Worm (Caenorhabditis elegans) whole organism, young adult: ENCODE measurements around the gene exc-15.

ENCODE experiments used
- aptf-2 ChIP-seq: fragments of 200-800 bp; sonication (Bioruptor generic); conservative IDR thresholded peaks from 2 replicates; pipeline ENCODE4 v1.3.6; 2022; ENCODE audit warnings: missing genetic modification reagents, missing genetic modification characterization, missing compliant biosample characterization
- athp-1 ChIP-seq: sonication (generic microtip); optimal IDR thresholded peaks from 2 replicates; lab custom pipeline; 2017; ENCODE audit warnings: mild to moderate bottlenecking, missing genetic modification characterization, missing compliant biosample characterization
- gei-17 ChIP-seq: fragments of 200-800 bp; sonication (Bioruptor generic); optimal IDR thresholded peaks from 2 replicates; lab custom pipeline; 2018; ENCODE audit warnings: mild to moderate bottlenecking, missing genetic modification characterization, missing compliant biosample characterization
- pbrm-1 ChIP-seq: fragments of 200-800 bp; sonication (Bioruptor generic); IDR thresholded peaks from 2 replicates; pipeline ENCODE4 v1.3.6; 2022; ENCODE audit warnings: missing genetic modification reagents, missing genetic modification characterization, missing compliant biosample characterization
- pha-4 ChIP-seq: fragments of 150-350 bp; sonication (generic microtip); optimal IDR thresholded peaks from 2 replicates; lab custom pipeline; 2014; ENCODE audit warnings: missing biosample characterization, missing genetic modification reagents, missing genetic modification characterization
- snpc-4 ChIP-seq, 5 experiments: fragments of 150-350 bp in 1 of 5; sonication (generic microtip) in 4 of 5; optimal IDR thresholded peaks; 2 replicates each; lab custom pipeline; 2014 to 2018; ENCODE audit warnings: missing genetic modification characterization in 5 of 5, missing biosample characterization in 3 of 5, antibody characterized with exemption in 2 of 5, mild to moderate bottlenecking in 2 of 5, missing compliant biosample characterization in 2 of 5, missing genotype in 2 of 5, moderate library complexity in 2 of 5, missing genetic modification reagents in 1 of 5
- unc-130 ChIP-seq: sonication (generic microtip); optimal IDR thresholded peaks from 2 replicates; lab custom pipeline; 2016; ENCODE audit warnings: missing genetic modification reagents, missing genetic modification characterization, missing compliant biosample characterization

DNA sequence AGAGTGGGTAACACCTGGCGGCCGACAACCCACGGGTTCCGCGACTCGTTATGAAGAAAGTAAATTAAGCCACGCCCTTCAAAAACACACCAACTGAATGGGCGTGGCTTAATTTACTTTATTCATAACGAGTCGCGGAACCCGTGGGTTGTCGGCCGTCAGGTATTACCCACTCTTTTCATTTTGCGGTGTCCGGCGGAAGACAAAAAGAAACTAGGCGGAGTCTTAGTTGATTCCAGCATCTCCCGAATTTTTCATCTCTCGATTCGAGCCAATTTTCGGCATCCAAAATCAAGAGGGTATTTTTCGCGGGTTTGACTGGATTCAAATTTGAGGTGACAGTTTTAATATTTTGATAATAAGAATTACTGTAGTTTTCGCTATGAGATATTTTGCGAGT is 35.6 kb upstream of the exc-15 start:
- TF ChIP-seq snpc-4 (GFP tag; optimal IDR thresholded peaks at IDR 0.05; lab: Kevin White, UChicago) (peak; percentile 91), snpc-4 (tag; optimal IDR thresholded peaks at IDR 0.05; lab: Kevin White, UChicago) (peak; percentile 35 to 96 (median 93)), unc-130 (no peak), pha-4 (tag; lab: Kevin White, UChicago) (no peak), athp-1 (tag; lab: Kevin White, UChicago) (no peak), pbrm-1 (GFP tag; lab: Robert Waterston, UW) (peak; percentile 78), aptf-2 (no peak), gei-17 (no peak)
